Worm (Caenorhabditis elegans) whole organism, early embryonic: Measurements from ENCODE around the gene T04A6.3.
"Not testable (repeated sequence)": the region's sequence is repeated elsewhere in the genome, so short reads cannot be mapped to it uniquely, and the experiment has no call there.

Experiments
- B0310.2 ChIP-seq: sonication (generic microtip); optimal IDR thresholded peaks from 2 replicates; lab custom pipeline; 2016; ENCODE audit warnings: mild to moderate bottlenecking, missing genetic modification characterization, missing compliant biosample characterization
- F13C5.2 ChIP-seq: sonication (generic microtip); optimal IDR thresholded peaks from 2 replicates; lab custom pipeline; 2017; ENCODE audit warnings: mild to moderate bottlenecking, missing genetic modification characterization, inconsistent platforms, missing compliant biosample characterization
- aly-1 ChIP-seq: sonication (generic microtip); optimal IDR thresholded peaks from 2 replicates; lab custom pipeline; 2016; ENCODE audit warnings: missing genetic modification characterization, missing compliant biosample characterization
- ama-1 ChIP-seq: fragments of 150-350 bp; optimal IDR thresholded peaks from 2 replicates; lab custom pipeline; 2014
- ceh-13 ChIP-seq: fragments of 200-800 bp; sonication (Bioruptor generic); optimal IDR thresholded peaks from 2 replicates; lab custom pipeline; 2018; ENCODE audit warnings: mild to moderate bottlenecking, missing genetic modification characterization, missing compliant biosample characterization
- ceh-36 ChIP-seq: sonication (generic microtip); optimal IDR thresholded peaks from 2 replicates; lab custom pipeline; 2016; ENCODE audit warnings: missing genetic modification characterization, inconsistent platforms, missing compliant biosample characterization
- ets-7 ChIP-seq: sonication (generic microtip); optimal IDR thresholded peaks from 2 replicates; lab custom pipeline; 2016; ENCODE audit warnings: missing genotype, missing genetic modification characterization, missing compliant biosample characterization
- flt-1 ChIP-seq: fragments of 200-800 bp; sonication (Bioruptor generic); IDR thresholded peaks from 2 replicates; pipeline ENCODE4 v1.3.6; 2022; ENCODE audit warnings: missing genetic modification characterization, missing compliant biosample characterization
- hmbx-1 ChIP-seq: sonication (generic microtip); optimal IDR thresholded peaks from 2 replicates; lab custom pipeline; 2016; ENCODE audit warnings: mild to moderate bottlenecking, missing genetic modification characterization, missing compliant biosample characterization
- hmg-4 ChIP-seq: fragments of 200-800 bp; sonication (Bioruptor generic); optimal IDR thresholded peaks from 2 replicates; lab custom pipeline; 2018; ENCODE audit warnings: mild to moderate bottlenecking, missing genetic modification characterization, missing compliant biosample characterization
- hnd-1 ChIP-seq: sonication (generic microtip); optimal IDR thresholded peaks from 2 replicates; lab custom pipeline; 2016; ENCODE audit warnings: missing genetic modification characterization, missing compliant biosample characterization
- pes-1 ChIP-seq: fragments of 200-800 bp; sonication (Bioruptor generic); IDR thresholded peaks from 2 replicates; pipeline ENCODE4 v1.3.6; 2022; ENCODE audit warnings: missing genetic modification reagents, missing genetic modification characterization, missing compliant biosample characterization
- scrt-1 ChIP-seq: fragments of 200-800 bp; sonication (Bioruptor generic); IDR thresholded peaks from 2 replicates; pipeline ENCODE4 v1.3.6; 2022; ENCODE audit warnings: missing genetic modification characterization, missing compliant biosample characterization
- sea-1 ChIP-seq: fragments of 200-800 bp; sonication (Bioruptor generic); conservative IDR thresholded peaks from 2 replicates; pipeline ENCODE4 v1.3.6; 2022; ENCODE audit warnings: missing genetic modification characterization, missing compliant biosample characterization
- tbx-11 ChIP-seq: fragments of 200-800 bp; sonication (Bioruptor generic); IDR thresholded peaks from 2 replicates; pipeline ENCODE4 v1.3.6; 2022; ENCODE audit warnings: missing genetic modification characterization, missing compliant biosample characterization
- tbx-37 ChIP-seq: fragments of 200-800 bp; sonication (Bioruptor generic); conservative IDR thresholded peaks from 2 replicates; pipeline ENCODE4 v1.3.6; 2022; ENCODE audit warnings: missing genetic modification reagents, missing genetic modification characterization, missing compliant biosample characterization
- tra-4 ChIP-seq: sonication (generic microtip); optimal IDR thresholded peaks from 2 replicates; lab custom pipeline; 2017; ENCODE audit warnings: missing genetic modification characterization, missing compliant biosample characterization

Gene T04A6.3

ce11 chrIII:7594482-7594881 lies 13.6 kb downstream of the T04A6.3 start, which contains the start of gene Y80D4G.2:
Gene Y80D4G.2, minus strand, starts transcription at chrIII:7594582.
- not testable (repeated sequence) for TF ChIP-seq ceh-36 (tag; lab: Kevin White, UChicago); hmg-4; ama-1 (lab: Kevin White, UChicago)

ce11 chrIII:7593285-7593928 lies 14.7 kb downstream of the T04A6.3 start, which contains the start of gene R13A5.11:
Gene R13A5.11, minus strand, starts transcription at chrIII:7593335.
- no peak for TF ChIP-seq pes-1 (GFP tag; lab: Robert Waterston, UW)
- no peak for TF ChIP-seq flt-1 (GFP tag; lab: Robert Waterston, UW)
- no peak for TF ChIP-seq tra-4 (tag; lab: Kevin White, UChicago)
- no peak for TF ChIP-seq B0310.2
- TF ChIP-seq hmg-4: no peak
- no peak for TF ChIP-seq scrt-1 (GFP tag; lab: Robert Waterston, UW)
- no peak for TF ChIP-seq F13C5.2 (tag; lab: Kevin White, UChicago)
- TF ChIP-seq ceh-36 (tag; lab: Kevin White, UChicago): no peak
- TF ChIP-seq sea-1: no peak
- TF ChIP-seq tbx-11 (GFP tag; lab: Robert Waterston, UW): no peak
- no peak for TF ChIP-seq hmbx-1 (tag; lab: Kevin White, UChicago)
- no peak for TF ChIP-seq aly-1 (tag; lab: Kevin White, UChicago)
- TF ChIP-seq hnd-1 (tag; lab: Kevin White, UChicago): no peak
- no peak for TF ChIP-seq ceh-13 (GFP tag; lab: Kevin White, UChicago)
- no peak for TF ChIP-seq ama-1 (lab: Kevin White, UChicago)
- no peak for TF ChIP-seq tbx-37
- TF ChIP-seq ets-7 (tag; lab: Kevin White, UChicago): no peak

- TF ChIP-seq hmg-4 (no peak), hmbx-1 (tag; lab: Kevin White, UChicago) (no peak), sea-1 (no peak), scrt-1 (GFP tag; lab: Robert Waterston, UW) (no peak), ets-7 (tag; lab: Kevin White, UChicago) (no peak), flt-1 (GFP tag; lab: Robert Waterston, UW) (no peak), hnd-1 (tag; lab: Kevin White, UChicago) (no peak)
These were observed 19.9 kb downstream of the T04A6.3 start, which contains the start of gene R13A5.15 for ce11 chrIII:7588214-7588613. Gene R13A5.15, minus strand, starts transcription at chrIII:7588314.

- TF ChIP-seq aly-1 (tag; lab: Kevin White, UChicago) (no peak), flt-1 (GFP tag; lab: Robert Waterston, UW) (no peak), ceh-13 (GFP tag; lab: Kevin White, UChicago) (no peak), hmg-4 (no peak), hmbx-1 (tag; lab: Kevin White, UChicago) (no peak), sea-1 (no peak)
These were observed 23.9 kb downstream of the T04A6.3 start, which contains the start of gene cup-5 for ce11 chrIII:7584131-7584646. Gene cup-5, plus strand, starts transcription at chrIII:7584181.

ce11 chrIII:7582885-7583284 lies 25.2 kb downstream of the T04A6.3 start, which contains the start of gene R13A5.10:
Gene R13A5.10, minus strand, starts transcription at chrIII:7582985.
- no peak for TF ChIP-seq flt-1 (GFP tag; lab: Robert Waterston, UW)
- TF ChIP-seq sea-1: no peak
- no peak for TF ChIP-seq tra-4 (tag; lab: Kevin White, UChicago)
- TF ChIP-seq tbx-11 (GFP tag; lab: Robert Waterston, UW): no peak
- TF ChIP-seq hnd-1 (tag; lab: Kevin White, UChicago): no peak
- TF ChIP-seq F13C5.2 (tag; lab: Kevin White, UChicago): no peak
- TF ChIP-seq ama-1 (lab: Kevin White, UChicago): no peak
- TF ChIP-seq ceh-13 (GFP tag; lab: Kevin White, UChicago): no peak
- TF ChIP-seq ceh-36 (tag; lab: Kevin White, UChicago): no peak
- no peak for TF ChIP-seq aly-1 (tag; lab: Kevin White, UChicago)
- TF ChIP-seq hmg-4: no peak
- TF ChIP-seq scrt-1 (GFP tag; lab: Robert Waterston, UW): no peak
- no peak for TF ChIP-seq tbx-37
- TF ChIP-seq B0310.2: no peak
- no peak for TF ChIP-seq pes-1 (GFP tag; lab: Robert Waterston, UW)
- no peak for TF ChIP-seq hmbx-1 (tag; lab: Kevin White, UChicago)
- no peak for TF ChIP-seq ets-7 (tag; lab: Kevin White, UChicago)

- TF ChIP-seq B0310.2 (no peak), tra-4 (tag; lab: Kevin White, UChicago) (no peak), ceh-13 (GFP tag; lab: Kevin White, UChicago) (no peak), ceh-36 (tag; lab: Kevin White, UChicago) (no peak), tbx-11 (GFP tag; lab: Robert Waterston, UW) (no peak), pes-1 (GFP tag; lab: Robert Waterston, UW) (no peak)
These were observed 27.5 kb downstream of the T04A6.3 start for ce11 chrIII:7580586-7580985.

ce11 chrIII:7579324-7579723 lies 28.8 kb downstream of the T04A6.3 start, which contains the start of gene mfsd-6:
Gene mfsd-6, minus strand, starts transcription at chrIII:7579411.
- TF ChIP-seq ets-7 (tag; lab: Kevin White, UChicago) (no peak), ceh-13 (GFP tag; lab: Kevin White, UChicago) (no peak), tbx-11 (GFP tag; lab: Robert Waterston, UW) (no peak), pes-1 (GFP tag; lab: Robert Waterston, UW) (no peak), flt-1 (GFP tag; lab: Robert Waterston, UW) (no peak), ama-1 (lab: Kevin White, UChicago) (no peak), F13C5.2 (tag; lab: Kevin White, UChicago) (no peak), hnd-1 (tag; lab: Kevin White, UChicago) (no peak), B0310.2 (no peak), hmbx-1 (tag; lab: Kevin White, UChicago) (no peak), tbx-37 (no peak), hmg-4 (no peak), tra-4 (tag; lab: Kevin White, UChicago) (no peak), ceh-36 (tag; lab: Kevin White, UChicago) (no peak), aly-1 (tag; lab: Kevin White, UChicago) (no peak), scrt-1 (GFP tag; lab: Robert Waterston, UW) (no peak), sea-1 (no peak)
